Worm (Caenorhabditis elegans): Measurements from ENCODE around the gene hsb-1.

Gene hsb-1

DNA sequence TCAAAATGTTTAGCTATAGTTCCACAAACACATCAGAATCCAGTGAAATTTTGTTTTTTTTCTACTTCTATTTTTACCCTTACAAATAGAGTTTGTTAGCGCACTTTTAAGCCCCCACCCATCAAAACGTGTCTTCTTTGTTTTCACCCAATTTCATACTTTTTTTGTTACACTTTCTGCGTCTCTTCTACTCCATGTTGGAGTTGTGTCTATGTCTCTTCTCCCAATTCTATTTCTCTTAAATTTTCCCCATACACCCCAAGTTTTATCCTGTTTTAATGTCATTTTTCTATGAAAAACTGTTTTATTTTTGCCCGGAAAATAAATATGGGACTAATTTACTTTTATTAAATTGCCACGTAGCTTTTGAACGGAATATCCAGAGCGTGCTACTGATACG, 21.6 kb downstream of the hsb-1 start:
- TF ChIP-seq unc-55 (GFP tag; optimal IDR thresholded peaks at IDR 0.05) (peak; percentile 50), crh-2 (tag; optimal IDR thresholded peaks at IDR 0.05) (peak; percentile 24), alr-1 (tag; optimal IDR thresholded peaks at IDR 0.05) (no peak)

DNA sequence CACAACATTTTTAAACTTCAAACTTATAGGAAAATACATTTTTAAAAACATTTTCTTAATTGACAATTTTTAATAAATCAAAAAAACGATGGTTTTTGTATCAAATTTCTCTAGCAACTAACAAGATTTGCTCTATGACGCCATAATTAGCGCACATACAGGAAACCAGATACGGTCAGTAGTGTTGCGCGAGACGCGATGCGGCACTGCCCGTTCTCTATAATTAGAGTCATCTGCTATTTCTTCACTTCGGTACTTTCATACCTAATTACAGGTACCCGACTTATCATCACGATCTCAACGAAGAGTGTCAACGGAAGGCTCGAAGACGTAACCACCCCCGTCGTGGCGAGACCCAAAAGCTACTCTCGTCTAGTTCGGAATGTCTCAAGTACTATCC, 22.4 kb downstream of the hsb-1 start:
- TF ChIP-seq unc-62 (GFP tag; optimal IDR thresholded peaks at IDR 0.05) (no peak), crh-2 (tag; optimal IDR thresholded peaks at IDR 0.05) (no peak), nhr-23 (tag; optimal IDR thresholded peaks at IDR 0.05) (no peak), snpc-4 (tag; optimal IDR thresholded peaks at IDR 0.05) (no peak), nhr-77 (tag; optimal IDR thresholded peaks at IDR 0.05) (no peak), ztf-1 (GFP tag; conservative IDR thresholded peaks at IDR 0.05) (no peak), nhr-237 (tag; optimal IDR thresholded peaks at IDR 0.05) (no peak), dmd-4 (tag; optimal IDR thresholded peaks at IDR 0.05) (no peak), nhr-129 (tag; optimal IDR thresholded peaks at IDR 0.05) (no peak), elt-1 (tag; optimal IDR thresholded peaks at IDR 0.05) (no peak), ZK546.5 (tag; optimal IDR thresholded peaks at IDR 0.05) (no peak), R02D3.7 (tag; optimal IDR thresholded peaks at IDR 0.05) (no peak), elt-3 (tag; optimal IDR thresholded peaks at IDR 0.05) (no peak), nhr-12 (tag; optimal IDR thresholded peaks at IDR 0.05) (no peak)

DNA sequence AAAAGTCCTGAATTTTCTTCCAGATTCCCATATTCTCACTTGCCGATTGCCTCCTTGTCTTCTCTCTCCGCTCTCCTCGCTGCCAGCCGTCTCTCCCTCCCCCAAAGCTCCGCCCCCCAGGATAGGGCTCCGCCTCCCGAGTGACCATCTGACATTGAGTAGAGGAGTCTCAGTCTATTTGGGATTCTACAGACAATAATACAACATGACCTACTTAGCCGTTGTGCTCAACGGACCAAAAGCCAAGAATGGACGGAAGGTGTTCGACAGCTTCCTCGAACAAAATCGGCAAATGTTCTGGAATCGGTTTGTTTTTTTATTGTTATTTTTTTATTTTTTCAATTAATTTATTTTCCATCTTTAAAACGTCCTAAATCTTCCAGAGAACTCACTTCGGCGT, 25.0 kb downstream of the hsb-1 start, which contains the start of gene ham-1:
Gene ham-1, plus strand, starts transcription at position 173 of the 400 bp plus-strand sequence.
- TF ChIP-seq aly-2 (tag; optimal IDR thresholded peaks at IDR 0.05) (no peak), snpc-4 (tag; optimal IDR thresholded peaks at IDR 0.05) (no peak), lin-13 (GFP tag; optimal IDR thresholded peaks at IDR 0.05) (no peak), mab-5 (tag; optimal IDR thresholded peaks at IDR 0.05) (no peak), nhr-10 (tag; optimal IDR thresholded peaks at IDR 0.05) (no peak), crh-2 (tag; optimal IDR thresholded peaks at IDR 0.05) (no peak), nhr-23 (tag; optimal IDR thresholded peaks at IDR 0.05) (no peak), ztf-1 (GFP tag; conservative IDR thresholded peaks at IDR 0.05) (no peak), nhr-21 (tag; optimal IDR thresholded peaks at IDR 0.05) (no peak), dmd-4 (tag; optimal IDR thresholded peaks at IDR 0.05) (no peak), egl-27 (tag; optimal IDR thresholded peaks at IDR 0.05) (no peak), C34F6.9 (tag; optimal IDR thresholded peaks at IDR 0.05) (no peak), unc-62 (GFP tag; optimal IDR thresholded peaks at IDR 0.05) (no peak), skn-1 (tag; optimal IDR thresholded peaks at IDR 0.05) (no peak), unc-39 (tag; optimal IDR thresholded peaks at IDR 0.05) (no peak), ama-1 (optimal IDR thresholded peaks at IDR 0.05) (no peak), ceh-16 (tag; optimal IDR thresholded peaks at IDR 0.05) (no peak), blmp-1 (tag; optimal IDR thresholded peaks at IDR 0.05; ENCODE audit: insufficient read depth) (no peak)

DNA sequence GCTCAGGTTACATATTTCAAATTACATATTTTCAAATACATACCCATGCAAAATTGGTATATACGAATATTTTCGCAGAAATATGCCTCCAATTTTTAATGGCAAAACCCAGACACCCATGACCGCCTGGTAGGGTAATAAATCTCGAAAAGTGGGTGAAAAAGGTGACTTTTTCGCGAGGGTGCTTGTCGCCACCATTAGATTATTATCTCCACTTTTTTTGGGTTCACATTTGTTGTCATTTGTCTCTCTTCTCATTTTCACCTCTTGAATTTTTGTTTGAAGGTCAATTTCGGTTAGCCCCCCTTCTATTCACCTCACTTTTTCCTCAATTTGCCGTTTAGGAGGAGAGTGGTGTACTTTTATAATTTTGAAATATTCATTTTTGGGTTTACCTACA, 26.8 kb downstream of the hsb-1 start:
- TF ChIP-seq lsy-2 (tag; optimal IDR thresholded peaks at IDR 0.05) (no peak), elt-3 (tag; optimal IDR thresholded peaks at IDR 0.05) (no peak), sma-3 (GFP tag; optimal IDR thresholded peaks at IDR 0.05) (no peak), sem-4 (tag; optimal IDR thresholded peaks at IDR 0.05) (no peak), unc-55 (GFP tag; optimal IDR thresholded peaks at IDR 0.05) (no peak), ceh-16 (tag; optimal IDR thresholded peaks at IDR 0.05) (peak; percentile 73), lin-39 (tag; optimal IDR thresholded peaks at IDR 0.05) (no peak), ztf-1 (GFP tag; conservative IDR thresholded peaks at IDR 0.05) (no peak), nhr-25 (tag; optimal IDR thresholded peaks at IDR 0.05) (peak; percentile 16), gmeb-1 (tag; optimal IDR thresholded peaks at IDR 0.05) (no peak), unc-62 (GFP tag; optimal IDR thresholded peaks at IDR 0.05) (no peak), nhr-21 (tag; optimal IDR thresholded peaks at IDR 0.05) (no peak), unc-39 (tag; optimal IDR thresholded peaks at IDR 0.05) (no peak), skn-1 (tag; optimal IDR thresholded peaks at IDR 0.05) (no peak), nhr-6 (tag; optimal IDR thresholded peaks at IDR 0.05) (no peak)

DNA sequence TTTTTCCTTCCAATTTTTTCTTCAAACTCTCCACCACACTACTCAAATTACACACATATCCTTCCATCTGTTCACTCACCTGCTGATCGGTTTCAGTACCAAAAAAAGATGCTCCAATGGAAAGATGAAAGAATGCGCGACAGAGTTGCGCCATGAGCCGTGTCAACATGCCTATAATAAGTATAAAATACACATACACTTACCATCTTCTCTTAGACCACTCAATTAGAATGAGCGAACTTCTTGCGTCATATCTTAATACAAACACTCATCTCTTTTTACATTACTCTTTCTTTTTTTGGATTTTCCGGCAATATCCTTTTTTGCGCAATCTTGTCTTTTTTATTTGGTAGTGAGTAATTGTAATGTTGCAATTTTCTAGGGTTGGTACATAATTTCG, 29.3 kb downstream of the hsb-1 start:
- no peak for TF ChIP-seq mab-5 (tag; optimal IDR thresholded peaks at IDR 0.05)
- no peak for TF ChIP-seq skn-1 (tag; optimal IDR thresholded peaks at IDR 0.05)
- no peak for TF ChIP-seq ztf-1 (GFP tag; conservative IDR thresholded peaks at IDR 0.05)
- no peak for TF ChIP-seq peb-1 (tag; optimal IDR thresholded peaks at IDR 0.05)
- no peak for TF ChIP-seq nhr-10 (tag; optimal IDR thresholded peaks at IDR 0.05)
- TF ChIP-seq aly-2 (tag; optimal IDR thresholded peaks at IDR 0.05) = no peak
- no peak for TF ChIP-seq elt-3 (tag; optimal IDR thresholded peaks at IDR 0.05)
- no peak for TF ChIP-seq nhr-11 (tag; optimal IDR thresholded peaks at IDR 0.05)
- no peak for TF ChIP-seq R02D3.7 (tag; optimal IDR thresholded peaks at IDR 0.05)
- no peak for TF ChIP-seq lin-11 (tag; optimal IDR thresholded peaks at IDR 0.05)
- TF ChIP-seq gmeb-1 (tag; optimal IDR thresholded peaks at IDR 0.05) = no peak
- no peak for TF ChIP-seq ZK546.5 (tag; optimal IDR thresholded peaks at IDR 0.05)
- no peak for TF ChIP-seq mbf-1 (tag; optimal IDR thresholded peaks at IDR 0.05)
- TF ChIP-seq ceh-82 (tag; optimal IDR thresholded peaks at IDR 0.05) = no peak
- TF ChIP-seq sma-3 (GFP tag; optimal IDR thresholded peaks at IDR 0.05) = no peak
